Worm (Caenorhabditis elegans) whole organism, L4 larva: ENCODE measurements around the gene srz-24.
"Not testable (repeated sequence)": the region's sequence is repeated elsewhere in the genome, so short reads cannot be mapped to it uniquely, and the experiment has no call there.

Source experiments
- dmd-8 ChIP-seq: fragments of 200-800 bp; sonication (Bioruptor generic); IDR thresholded peaks from 2 replicates; pipeline ENCODE4 v1.3.6; 2022; ENCODE audit warnings: missing genetic modification characterization, missing compliant biosample characterization
- lin-13 ChIP-seq: fragments of 150-350 bp; optimal IDR thresholded peaks from 2 replicates; lab custom pipeline; 2014; ENCODE audit warnings: missing biosample characterization, missing genetic modification reagents, missing genetic modification characterization
- nhr-237 ChIP-seq: sonication (generic microtip); optimal IDR thresholded peaks from 2 replicates; lab custom pipeline; 2017; ENCODE audit warnings: missing biosample characterization, missing genetic modification characterization
- nhr-6 ChIP-seq: fragments of 150-350 bp; optimal IDR thresholded peaks from 2 replicates; lab custom pipeline; 2014; ENCODE audit warnings: missing biosample characterization, missing genetic modification characterization
- pqm-1 ChIP-seq: sonication (generic microtip); optimal IDR thresholded peaks from 2 replicates; lab custom pipeline; 2017; ENCODE audit warnings: missing biosample characterization, missing genetic modification characterization
- snpc-4 ChIP-seq: fragments of 150-350 bp; optimal IDR thresholded peaks from 2 replicates; lab custom pipeline; 2014; ENCODE audit warnings: missing biosample characterization, missing genetic modification characterization

DNA sequence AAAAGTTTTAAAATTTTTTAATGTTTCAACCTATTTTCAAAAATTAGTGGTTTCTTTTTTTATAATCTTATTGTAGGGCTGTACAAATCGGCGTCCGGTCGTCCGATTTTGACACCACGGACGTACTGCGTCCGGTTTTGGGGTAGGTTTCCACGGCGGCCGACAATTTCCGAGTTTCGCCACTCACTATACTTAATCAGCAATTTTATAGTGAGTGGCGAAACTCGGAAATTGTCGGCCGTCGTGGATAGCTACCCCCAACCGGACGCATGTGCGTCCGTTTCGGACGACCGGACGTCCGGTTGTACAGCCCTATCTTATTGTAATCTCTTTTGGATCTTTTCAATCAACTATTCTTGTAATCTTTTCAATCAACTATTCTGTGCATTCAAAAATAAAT is 30.1 kb upstream of the srz-24 start:
- TF ChIP-seq lin-13 (GFP tag; lab: Kevin White, UChicago); dmd-8 (GFP tag; lab: Robert Waterston, UW); nhr-6 (tag; lab: Kevin White, UChicago); snpc-4 (tag; lab: Kevin White, UChicago); pqm-1; nhr-237 (tag; lab: Kevin White, UChicago): not testable (repeated sequence)
